Fruit fly (Drosophila melanogaster) whole organism, embryonic: ENCODE results near the gene CG14339.

Experiments used
- Blimp-1 ChIP-seq: fragments of 200-800 bp; sonication (Bioruptor generic); optimal IDR thresholded peaks from 3 replicates; lab custom pipeline; 2018; ENCODE audit warnings: missing biosample characterization, missing genetic modification characterization, mild to moderate bottlenecking, moderate library complexity, missing genetic modification reagents
- CG10147 ChIP-seq: fragments of 200-800 bp; sonication (Bioruptor generic); optimal IDR thresholded peaks from 2 replicates; lab custom pipeline; 2019; ENCODE audit warnings: missing biosample characterization, mild to moderate bottlenecking, missing genetic modification characterization, moderate library complexity
- CG10366 ChIP-seq: fragments of 200-800 bp; sonication (Bioruptor generic); IDR thresholded peaks from 2 replicates; pipeline ENCODE4 v1.3.6; 2022; ENCODE audit warnings: missing biosample characterization, missing genetic modification characterization
- CG10543 ChIP-seq: fragments of 200-800 bp; sonication (Bioruptor generic); optimal IDR thresholded peaks from 3 replicates; lab custom pipeline; 2017; ENCODE audit warnings: missing biosample characterization, mild to moderate bottlenecking, missing genetic modification characterization, moderate library complexity
- CG10959 ChIP-seq: fragments of 200-800 bp; sonication (Bioruptor generic); IDR thresholded peaks from 2 replicates; pipeline ENCODE4 v1.3.6; 2022; ENCODE audit warnings: missing biosample characterization, missing genetic modification characterization
- CG11398 ChIP-seq: fragments of 200-800 bp; sonication (Bioruptor generic); optimal IDR thresholded peaks from 2 replicates; lab custom pipeline; 2016; ENCODE audit warnings: missing biosample characterization, missing genetic modification characterization
- CG11696 ChIP-seq: fragments of 200-800 bp; sonication (Bioruptor generic); IDR thresholded peaks from 2 replicates; pipeline ENCODE4 v1.3.6; 2022; ENCODE audit warnings: missing biosample characterization, missing genetic modification characterization
- CG12236 ChIP-seq: fragments of 200-800 bp; sonication (Bioruptor generic); optimal IDR thresholded peaks from 2 replicates; lab custom pipeline; 2016; ENCODE audit warnings: missing biosample characterization, missing genetic modification characterization
- CG12942 ChIP-seq: fragments of 200-800 bp; sonication (Bioruptor generic); optimal IDR thresholded peaks from 3 replicates; lab custom pipeline; 2016; ENCODE audit warnings: missing biosample characterization, missing genetic modification characterization
- CG15011 ChIP-seq: fragments of 200-800 bp; sonication (Bioruptor generic); optimal IDR thresholded peaks from 3 replicates; lab custom pipeline; 2018; ENCODE audit warnings: missing biosample characterization, mild to moderate bottlenecking, missing genetic modification characterization
- CG15073 ChIP-seq: fragments of 200-800 bp; sonication (Bioruptor generic); optimal IDR thresholded peaks from 2 replicates; lab custom pipeline; 2016; ENCODE audit warnings: missing biosample characterization, missing genetic modification characterization
- CG16779 ChIP-seq: fragments of 200-800 bp; sonication (Bioruptor generic); IDR thresholded peaks from 2 replicates; pipeline ENCODE4 v1.3.6; 2022; ENCODE audit warnings: missing biosample characterization, missing genetic modification characterization
- CG16813 ChIP-seq: fragments of 200-800 bp; sonication (Bioruptor generic); IDR thresholded peaks from 3 replicates; pipeline ENCODE4 v1.3.6; 2022; ENCODE audit warnings: missing biosample characterization, missing genetic modification characterization; ENCODE audit not compliant: partially characterized antibody
- CG17361 ChIP-seq: fragments of 200-800 bp; sonication (Bioruptor generic); IDR thresholded peaks from 3 replicates; pipeline ENCODE4 v1.3.6; 2022; ENCODE audit warnings: missing biosample characterization, missing genetic modification characterization
- CG3995 ChIP-seq: fragments of 200-800 bp; sonication (Bioruptor generic); optimal IDR thresholded peaks from 3 replicates; lab custom pipeline; 2016; ENCODE audit warnings: missing biosample characterization, missing genetic modification characterization
- CG5245 ChIP-seq: fragments of 200-800 bp; sonication (Bioruptor generic); optimal IDR thresholded peaks from 3 replicates; lab custom pipeline; 2016; ENCODE audit warnings: missing biosample characterization, missing genetic modification characterization
- CG6654 ChIP-seq: fragments of 200-800 bp; sonication (Bioruptor generic); optimal IDR thresholded peaks from 2 replicates; lab custom pipeline; 2017; ENCODE audit warnings: missing biosample characterization, mild to moderate bottlenecking, missing genetic modification characterization
- CG7271 ChIP-seq: fragments of 200-800 bp; sonication (Bioruptor generic); optimal IDR thresholded peaks from 2 replicates; lab custom pipeline; 2018; ENCODE audit warnings: missing biosample characterization, mild to moderate bottlenecking, missing genetic modification characterization, moderate library complexity
- CG7372 ChIP-seq: fragments of 200-800 bp; sonication (Bioruptor generic); IDR thresholded peaks from 2 replicates; pipeline ENCODE4 v1.3.6; 2022; ENCODE audit warnings: missing biosample characterization, missing genetic modification characterization
- CG8924 ChIP-seq: fragments of 200-800 bp; optimal IDR thresholded peaks from 3 replicates; lab custom pipeline; 2019; ENCODE audit warnings: missing biosample characterization, mild to moderate bottlenecking, missing genetic modification characterization, moderate library complexity
- CHES-1-like ChIP-seq: fragments of 200-800 bp; sonication (Bioruptor generic); optimal IDR thresholded peaks from 2 replicates; lab custom pipeline; 2016; ENCODE audit warnings: missing biosample characterization, missing genetic modification characterization
- Dek ChIP-seq: fragments of 200-800 bp; sonication (Bioruptor generic); optimal IDR thresholded peaks from 3 replicates; lab custom pipeline; 2019; ENCODE audit warnings: missing biosample characterization, mild to moderate bottlenecking, missing genetic modification characterization, moderate library complexity
- Dip3 ChIP-seq: fragments of 200-800 bp; sonication (Bioruptor generic); optimal IDR thresholded peaks from 3 replicates; lab custom pipeline; 2016; ENCODE audit warnings: missing biosample characterization, missing genetic modification characterization
- Fer2 ChIP-seq: fragments of 200-800 bp; sonication (Bioruptor generic); optimal IDR thresholded peaks from 2 replicates; lab custom pipeline; 2018; ENCODE audit warnings: missing biosample characterization, mild to moderate bottlenecking, missing genetic modification characterization, moderate library complexity
- HLH54F ChIP-seq: fragments of 200-800 bp; sonication (Bioruptor generic); optimal IDR thresholded peaks from 3 replicates; lab custom pipeline; 2016; ENCODE audit warnings: missing biosample characterization, missing genetic modification characterization
- Hey ChIP-seq: fragments of 200-800 bp; sonication (Bioruptor generic); optimal IDR thresholded peaks from 3 replicates; lab custom pipeline; 2018; ENCODE audit warnings: missing biosample characterization, mild to moderate bottlenecking, missing genetic modification characterization
- Lim3 ChIP-seq: fragments of 200-800 bp; sonication (Bioruptor generic); IDR thresholded peaks from 2 replicates; pipeline ENCODE4 v1.3.6; 2022; ENCODE audit warnings: missing biosample characterization, missing genetic modification characterization
- Max ChIP-seq: fragments of 200-800 bp; sonication (Bioruptor generic); optimal IDR thresholded peaks from 2 replicates; lab custom pipeline; 2016; ENCODE audit warnings: missing biosample characterization, mild to moderate bottlenecking, missing genetic modification characterization
- Oli ChIP-seq: fragments of 200-800 bp; sonication (Bioruptor generic); optimal IDR thresholded peaks from 2 replicates; lab custom pipeline; 2018; ENCODE audit warnings: missing biosample characterization, mild to moderate bottlenecking, missing genetic modification characterization, moderate library complexity
- Xbp1 ChIP-seq: fragments of 200-800 bp; sonication (Bioruptor generic); optimal IDR thresholded peaks from 3 replicates; lab custom pipeline; 2016; ENCODE audit warnings: missing biosample characterization, mild to moderate bottlenecking, missing genetic modification characterization
- Xrp1 ChIP-seq: fragments of 200-800 bp; sonication (Bioruptor generic); IDR thresholded peaks from 2 replicates; pipeline ENCODE4 v1.3.6; 2022; ENCODE audit warnings: missing biosample characterization, missing genetic modification characterization
- ato ChIP-seq: fragments of 200-800 bp; sonication (Bioruptor generic); IDR thresholded peaks from 2 replicates; pipeline ENCODE4 v1.3.6; 2022; ENCODE audit warnings: missing biosample characterization, missing genetic modification characterization; ENCODE audit not compliant: partially characterized antibody
- az2 ChIP-seq: fragments of 200-800 bp; sonication (Bioruptor generic); optimal IDR thresholded peaks from 3 replicates; lab custom pipeline; 2016; ENCODE audit warnings: missing biosample characterization, missing genetic modification characterization
- bbx ChIP-seq: fragments of 200-800 bp; sonication (Bioruptor generic); IDR thresholded peaks from 2 replicates; pipeline ENCODE4 v1.3.6; 2022; ENCODE audit warnings: missing biosample characterization, missing genetic modification characterization; ENCODE audit not compliant: partially characterized antibody
- bigmax ChIP-seq: fragments of 200-800 bp; sonication (Bioruptor generic); optimal IDR thresholded peaks from 2 replicates; lab custom pipeline; 2018; ENCODE audit warnings: missing biosample characterization, mild to moderate bottlenecking, missing genetic modification characterization
- cad ChIP-seq: fragments of >200 bp; optimal IDR thresholded peaks from 2 replicates; lab custom pipeline; 2017; ENCODE audit warnings: missing biosample characterization, missing genetic modification characterization
- cwo ChIP-seq: fragments of 200-800 bp; sonication (Bioruptor generic); optimal IDR thresholded peaks from 3 replicates; lab custom pipeline; 2017; ENCODE audit warnings: missing biosample characterization, missing genetic modification characterization, mild to moderate bottlenecking, moderate library complexity, missing genetic modification reagents
- gsb ChIP-seq: fragments of 200-800 bp; sonication (Bioruptor generic); IDR thresholded peaks from 2 replicates; pipeline ENCODE4 v1.3.6; 2022; ENCODE audit warnings: missing biosample characterization, missing genetic modification characterization
- hkb ChIP-seq, 2 experiments: fragments of 200-800 bp in 1 of 2; fragments of >200 bp in 1 of 2; sonication (Bioruptor generic) in 1 of 2; IDR thresholded peaks in 1 of 2; optimal IDR thresholded peaks in 1 of 2; 2 replicates each; pipeline versions ENCODE4 v1.3.6 to Lab custom; 2017 to 2022; ENCODE audit warnings: missing biosample characterization in 1 of 2, missing genetic modification characterization in 1 of 2
- hth ChIP-seq: fragments of >200 bp; optimal IDR thresholded peaks from 2 replicates; lab custom pipeline; 2017; ENCODE audit warnings: inconsistent platforms
- lilli ChIP-seq: fragments of 200-800 bp; sonication (Bioruptor generic); optimal IDR thresholded peaks from 3 replicates; lab custom pipeline; 2016; ENCODE audit warnings: missing biosample characterization, missing genetic modification characterization
- pho ChIP-seq: fragments of 200-800 bp; sonication (Bioruptor generic); optimal IDR thresholded peaks from 2 replicates; lab custom pipeline; 2016; ENCODE audit warnings: missing biosample characterization, missing genetic modification characterization
- pita ChIP-seq: fragments of 200-800 bp; sonication (Bioruptor generic); optimal IDR thresholded peaks from 2 replicates; lab custom pipeline; 2017; ENCODE audit warnings: missing biosample characterization, mild to moderate bottlenecking, missing genetic modification characterization
- psq ChIP-seq: fragments of 200-800 bp; sonication (Bioruptor generic); optimal IDR thresholded peaks from 2 replicates; lab custom pipeline; 2017; ENCODE audit warnings: missing biosample characterization, missing genetic modification characterization
- sd ChIP-seq: fragments of 200-800 bp; sonication (Bioruptor generic); optimal IDR thresholded peaks from 3 replicates; lab custom pipeline; 2018; ENCODE audit warnings: missing biosample characterization, mild to moderate bottlenecking, missing genetic modification characterization, moderate library complexity
- slbo ChIP-seq: fragments of 200-800 bp; sonication (Bioruptor generic); IDR thresholded peaks from 2 replicates; pipeline ENCODE4 v1.3.6; 2022; ENCODE audit warnings: missing biosample characterization, missing genetic modification characterization
- slou ChIP-seq: fragments of 200-800 bp; sonication (Bioruptor generic); optimal IDR thresholded peaks from 3 replicates; lab custom pipeline; 2016; ENCODE audit warnings: missing biosample characterization, missing genetic modification characterization
- tna ChIP-seq: fragments of 200-800 bp; sonication (Bioruptor generic); IDR thresholded peaks from 2 replicates; pipeline ENCODE4 v1.3.6; 2022; ENCODE audit warnings: missing biosample characterization, missing genetic modification characterization; ENCODE audit not compliant: partially characterized antibody
- trem ChIP-seq: fragments of 200-800 bp; optimal IDR thresholded peaks from 3 replicates; lab custom pipeline; 2019; ENCODE audit warnings: missing biosample characterization, mild to moderate bottlenecking, missing genetic modification characterization, moderate library complexity
- tx ChIP-seq: fragments of 200-800 bp; sonication (Bioruptor generic); optimal IDR thresholded peaks from 2 replicates; lab custom pipeline; 2016; ENCODE audit warnings: missing biosample characterization, missing genetic modification characterization
- wor ChIP-seq: fragments of 200-800 bp; sonication (Bioruptor generic); IDR thresholded peaks from 2 replicates; pipeline ENCODE4 v1.3.6; 2022; ENCODE audit warnings: missing biosample characterization, missing genetic modification characterization

Gene CG14339

dm6 chr2L:1075753-1076152 is 32.6 kb upstream of the CG14339 start (continued):
- TF ChIP-seq CG10543 (GFP tag; lab: Kevin White, UChicago), result no peak
- peak; percentile 58 for TF ChIP-seq CG15011 (GFP tag; lab: Kevin White, UChicago)
- TF ChIP-seq psq (GFP tag; lab: Kevin White, UChicago), result peak; percentile 84
- peak; percentile 93 for TF ChIP-seq CG8924 (tag; lab: Kevin White, UChicago)
- TF ChIP-seq CG3995, result no peak
- no peak for TF ChIP-seq CG16813 (GFP tag; lab: Robert Waterston, UW)
- TF ChIP-seq Hey (tag; lab: Kevin White, UChicago), result peak; percentile 25
- peak; percentile 97 for TF ChIP-seq Xrp1
- peak; percentile 82 for TF ChIP-seq CG7372
- peak; percentile 95 for TF ChIP-seq CG12236 (GFP tag; lab: Kevin White, UChicago)
- peak; percentile 55 for TF ChIP-seq gsb (GFP tag; lab: Robert Waterston, UW)
- peak; percentile 91 for TF ChIP-seq Blimp-1 (GFP tag; lab: Kevin White, UChicago)
- peak; percentile 68 for TF ChIP-seq CG10147 (GFP tag; lab: Kevin White, UChicago)
- peak; percentile 71 for TF ChIP-seq Dip3 (GFP tag; lab: Kevin White, UChicago)
- peak; percentile 87 for TF ChIP-seq HLH54F
- TF ChIP-seq Fer2 (tag; lab: Kevin White, UChicago), result peak; percentile 15
- TF ChIP-seq CG11696 (GFP tag; lab: Robert Waterston, UW), result peak; percentile 80
- peak; percentile 71 for TF ChIP-seq slou
- TF ChIP-seq tx, result peak; percentile 94
- peak; percentile 65 for TF ChIP-seq CG6654 (GFP tag; lab: Kevin White, UChicago)
- no peak for TF ChIP-seq bigmax (GFP tag; lab: Kevin White, UChicago)
- TF ChIP-seq CG5245, result peak; percentile 95
- peak; percentile 78 for TF ChIP-seq Max
- peak; percentile 84; the same call in 1 of the 2 replicates for TF ChIP-seq CG16779 (GFP tag; lab: Robert Waterston, UW)
- peak; percentile 87 for TF ChIP-seq Lim3 (GFP tag; lab: Robert Waterston, UW)
- TF ChIP-seq CG11398 (GFP tag; lab: Kevin White, UChicago), result peak; percentile 86
- TF ChIP-seq hkb (optimal IDR thresholded peaks at IDR 0.05; lab: Kevin White, UChicago), result no peak
- peak; percentile 92 for TF ChIP-seq hkb (GFP tag; IDR thresholded peaks at IDR 0.05; lab: Robert Waterston, UW)
- peak; percentile 88 for TF ChIP-seq trem (tag; lab: Kevin White, UChicago)
- TF ChIP-seq pho (GFP tag; lab: Kevin White, UChicago), result peak; percentile 68
- TF ChIP-seq CG10366, result peak; percentile 92
- peak; percentile 96 for TF ChIP-seq CG10959
- peak; percentile 91 for TF ChIP-seq wor (GFP tag; lab: Robert Waterston, UW)
- TF ChIP-seq lilli, result peak; percentile 90
- peak; percentile 93 for TF ChIP-seq Oli (tag; lab: Kevin White, UChicago)
- TF ChIP-seq ato (GFP tag; lab: Robert Waterston, UW), result no peak
- no peak for TF ChIP-seq bbx
- TF ChIP-seq slbo (GFP tag; lab: Robert Waterston, UW), result peak; percentile 91
- TF ChIP-seq CG17361 (GFP tag; lab: Robert Waterston, UW), result peak; percentile 92
- peak; percentile 90 for TF ChIP-seq CHES-1-like (GFP tag; lab: Kevin White, UChicago)
- peak; percentile 97 for TF ChIP-seq az2 (GFP tag; lab: Kevin White, UChicago)
- peak; percentile 79 for TF ChIP-seq CG15073 (GFP tag; lab: Kevin White, UChicago)
- no peak for TF ChIP-seq cad (GFP tag; lab: Kevin White, UChicago)
- peak; percentile 96 for TF ChIP-seq Xbp1
- TF ChIP-seq tna, result no peak
- TF ChIP-seq Dek (tag; lab: Kevin White, UChicago), result peak; percentile 58
- TF ChIP-seq CG7271 (tag; lab: Kevin White, UChicago), result no peak
- TF ChIP-seq hth (lab: Kevin White, UChicago), result no peak
- TF ChIP-seq CG12942 (GFP tag; lab: Kevin White, UChicago), result peak; percentile 91
- peak; percentile 55 for TF ChIP-seq cwo (GFP tag; lab: Kevin White, UChicago)
- peak; percentile 29 for TF ChIP-seq sd (tag; lab: Kevin White, UChicago)
- no peak for TF ChIP-seq pita (GFP tag; lab: Kevin White, UChicago)
